Worm (Caenorhabditis elegans) whole organism, L3 larva: ENCODE measurements around the gene scyl-1.
A peak's percentile ranks its signal among the peaks of the same experiment; 100 is the strongest.

Source experiments
- R02D3.7 ChIP-seq: fragments of 150-350 bp; optimal IDR thresholded peaks from 2 replicates; lab custom pipeline; 2014; ENCODE audit warnings: missing biosample characterization, missing genetic modification characterization
- ZK546.5 ChIP-seq: sonication (generic microtip); optimal IDR thresholded peaks from 2 replicates; lab custom pipeline; 2017; ENCODE audit warnings: missing biosample characterization, missing genetic modification characterization
- aly-2 ChIP-seq: fragments of 150-350 bp; optimal IDR thresholded peaks from 2 replicates; lab custom pipeline; 2014; ENCODE audit warnings: missing biosample characterization, missing genetic modification characterization
- ama-1 ChIP-seq: fragments of 150-350 bp; optimal IDR thresholded peaks from 2 replicates; lab custom pipeline; 2018
- ceh-16 ChIP-seq: sonication (generic microtip); optimal IDR thresholded peaks from 2 replicates; lab custom pipeline; 2017; ENCODE audit warnings: missing biosample characterization, missing genetic modification characterization
- ceh-28 ChIP-seq: fragments of 150-350 bp; optimal IDR thresholded peaks from 2 replicates; lab custom pipeline; 2014; ENCODE audit warnings: missing biosample characterization, missing genetic modification reagents, missing genetic modification characterization
- ceh-82 ChIP-seq: fragments of 150-350 bp; optimal IDR thresholded peaks from 2 replicates; lab custom pipeline; 2014; ENCODE audit warnings: missing biosample characterization, missing genetic modification characterization
- ceh-9 ChIP-seq: sonication (generic microtip); optimal IDR thresholded peaks from 2 replicates; lab custom pipeline; 2018; ENCODE audit warnings: missing biosample characterization, missing genetic modification characterization
- daf-12 ChIP-seq: fragments of 150-350 bp; optimal IDR thresholded peaks from 2 replicates; lab custom pipeline; 2014; ENCODE audit warnings: missing biosample characterization, missing genetic modification reagents, missing genetic modification characterization
- egl-27 ChIP-seq: sonication (generic microtip); optimal IDR thresholded peaks from 4 replicates; lab custom pipeline; 2017; ENCODE audit warnings: missing biosample characterization, missing genetic modification reagents, missing genetic modification characterization
- egl-5 ChIP-seq: fragments of 150-350 bp; optimal IDR thresholded peaks from 2 replicates; lab custom pipeline; 2017; ENCODE audit warnings: missing biosample characterization, missing genetic modification reagents, missing genetic modification characterization, inconsistent platforms
- elt-1 ChIP-seq: fragments of 150-350 bp; optimal IDR thresholded peaks from 2 replicates; lab custom pipeline; 2014; ENCODE audit warnings: missing biosample characterization, missing genetic modification characterization
- elt-2 ChIP-seq: sonication (generic microtip); optimal IDR thresholded peaks from 2 replicates; lab custom pipeline; 2016; ENCODE audit warnings: missing genetic modification reagents, mild to moderate bottlenecking, missing genetic modification characterization, missing compliant biosample characterization
- elt-3 ChIP-seq, 3 experiments: fragments of 150-350 bp in 1 of 3; sonication (generic microtip) in 2 of 3; optimal IDR thresholded peaks; 2 replicates in 2 of 3; 4 replicates in 1 of 3; lab custom pipeline; 2014 to 2017; ENCODE audit warnings: missing biosample characterization in 3 of 3, missing genetic modification characterization in 3 of 3
- eor-1 ChIP-seq, 2 experiments: fragments of 150-350 bp; optimal IDR thresholded peaks; 2 replicates each; lab custom pipeline; 2014 to 2018; ENCODE audit warnings: missing biosample characterization in 2 of 2, missing genetic modification characterization in 2 of 2
- fkh-10 ChIP-seq: sonication (generic microtip); optimal IDR thresholded peaks from 2 replicates; lab custom pipeline; 2017; ENCODE audit warnings: missing biosample characterization, missing genetic modification reagents, missing genetic modification characterization
- fkh-2 ChIP-seq: fragments of 150-350 bp; optimal IDR thresholded peaks from 2 replicates; lab custom pipeline; 2014; ENCODE audit warnings: missing biosample characterization, missing genetic modification reagents, missing genetic modification characterization
- fos-1 ChIP-seq: fragments of 150-350 bp; optimal IDR thresholded peaks from 2 replicates; lab custom pipeline; 2014; ENCODE audit warnings: missing biosample characterization, missing genetic modification characterization
- hmg-11 ChIP-seq: sonication (generic microtip); optimal IDR thresholded peaks from 2 replicates; lab custom pipeline; 2016; ENCODE audit warnings: missing genetic modification characterization, missing compliant biosample characterization
- jun-1 ChIP-seq: fragments of 150-350 bp; optimal IDR thresholded peaks from 2 replicates; lab custom pipeline; 2014; ENCODE audit warnings: missing biosample characterization, missing genetic modification reagents, missing genetic modification characterization
- lin-15B ChIP-seq: fragments of 150-350 bp; optimal IDR thresholded peaks from 2 replicates; lab custom pipeline; 2014; ENCODE audit warnings: missing biosample characterization, missing genetic modification characterization
- lin-39 ChIP-seq: fragments of 150-350 bp; optimal IDR thresholded peaks from 2 replicates; lab custom pipeline; 2018; ENCODE audit warnings: missing biosample characterization, missing genetic modification reagents, missing genetic modification characterization
- lsy-12 ChIP-seq: sonication (generic microtip); optimal IDR thresholded peaks from 2 replicates; lab custom pipeline; 2016; ENCODE audit warnings: mild to moderate bottlenecking, missing genetic modification characterization, missing compliant biosample characterization
- mdl-1 ChIP-seq: fragments of 150-350 bp; optimal IDR thresholded peaks from 2 replicates; lab custom pipeline; 2014; ENCODE audit warnings: missing biosample characterization, missing genetic modification characterization
- mml-1 ChIP-seq: fragments of 150-350 bp; sonication (generic microtip); optimal IDR thresholded peaks from 3 replicates; lab custom pipeline; 2014; ENCODE audit warnings: missing biosample characterization, missing genetic modification characterization
- nfya-1 ChIP-seq: sonication (generic microtip); optimal IDR thresholded peaks from 2 replicates; lab custom pipeline; 2017; ENCODE audit warnings: missing genetic modification characterization, mild to moderate bottlenecking, missing compliant biosample characterization, antibody characterized with exemption, moderate library complexity; ENCODE audit not compliant: insufficient read depth
- nhr-11 ChIP-seq: fragments of 150-350 bp; optimal IDR thresholded peaks from 2 replicates; lab custom pipeline; 2014; ENCODE audit warnings: missing biosample characterization, missing genetic modification characterization
- nhr-12 ChIP-seq: fragments of 150-350 bp; optimal IDR thresholded peaks from 2 replicates; lab custom pipeline; 2014; ENCODE audit warnings: missing biosample characterization, missing genetic modification characterization
- nhr-23 ChIP-seq: fragments of 150-350 bp; optimal IDR thresholded peaks from 2 replicates; lab custom pipeline; 2014; ENCODE audit warnings: missing biosample characterization, missing genetic modification reagents, missing genetic modification characterization
- nhr-237 ChIP-seq: fragments of 150-350 bp; optimal IDR thresholded peaks from 2 replicates; lab custom pipeline; 2014; ENCODE audit warnings: missing biosample characterization, missing genetic modification characterization
- nhr-25 ChIP-seq: sonication (generic microtip); optimal IDR thresholded peaks from 2 replicates; lab custom pipeline; 2017; ENCODE audit warnings: missing biosample characterization, missing genetic modification characterization
- nhr-28 ChIP-seq: fragments of 150-350 bp; optimal IDR thresholded peaks from 2 replicates; lab custom pipeline; 2014; ENCODE audit warnings: missing biosample characterization, missing genetic modification characterization
- nhr-43 ChIP-seq: sonication (generic microtip); optimal IDR thresholded peaks from 2 replicates; lab custom pipeline; 2016; ENCODE audit warnings: mild to moderate bottlenecking, missing genetic modification characterization, missing compliant biosample characterization; ENCODE audit not compliant: poor library complexity, severe bottlenecking
- nhr-67 ChIP-seq: fragments of 150-350 bp; optimal IDR thresholded peaks from 2 replicates; lab custom pipeline; 2014; ENCODE audit warnings: missing biosample characterization, missing genetic modification characterization
- nhr-76 ChIP-seq: fragments of 150-350 bp; sonication (generic microtip); optimal IDR thresholded peaks from 5 replicates; lab custom pipeline; 2014; ENCODE audit warnings: missing biosample characterization, missing genetic modification characterization
- nhr-77 ChIP-seq: fragments of 150-350 bp; optimal IDR thresholded peaks from 2 replicates; lab custom pipeline; 2014; ENCODE audit warnings: missing biosample characterization, missing genetic modification characterization
- pha-4 ChIP-seq: fragments of 150-350 bp; optimal IDR thresholded peaks from 2 replicates; lab custom pipeline; 2014; ENCODE audit warnings: missing biosample characterization, missing genetic modification reagents, missing genetic modification characterization
- pqm-1 ChIP-seq: fragments of 150-350 bp; optimal IDR thresholded peaks from 2 replicates; lab custom pipeline; 2017; ENCODE audit warnings: missing biosample characterization, missing genetic modification characterization, inconsistent platforms
- sea-2 ChIP-seq: fragments of 150-350 bp; sonication (generic microtip); optimal IDR thresholded peaks from 4 replicates; lab custom pipeline; 2014; ENCODE audit warnings: missing biosample characterization, missing genetic modification reagents, missing genetic modification characterization
- skn-1 ChIP-seq: fragments of 150-350 bp; optimal IDR thresholded peaks from 2 replicates; lab custom pipeline; 2014; ENCODE audit warnings: missing biosample characterization, missing genetic modification characterization
- snpc-4 ChIP-seq: fragments of 150-350 bp; optimal IDR thresholded peaks from 2 replicates; lab custom pipeline; 2014; ENCODE audit warnings: missing biosample characterization, missing genetic modification characterization
- tbx-2 ChIP-seq: sonication (generic microtip); optimal IDR thresholded peaks from 2 replicates; lab custom pipeline; 2016; ENCODE audit warnings: mild to moderate bottlenecking, missing genetic modification characterization, missing compliant biosample characterization
- unc-39 ChIP-seq: sonication (generic microtip); optimal IDR thresholded peaks from 4 replicates; lab custom pipeline; 2017; ENCODE audit warnings: missing biosample characterization, missing genetic modification characterization
- unc-62 ChIP-seq: fragments of 150-350 bp; sonication (generic microtip); optimal IDR thresholded peaks from 4 replicates; lab custom pipeline; 2014; ENCODE audit warnings: missing biosample characterization, missing genetic modification reagents, missing genetic modification characterization
- zag-1 ChIP-seq: fragments of 150-350 bp; optimal IDR thresholded peaks from 2 replicates; lab custom pipeline; 2014; ENCODE audit warnings: missing biosample characterization, missing genetic modification characterization
- ztf-11 ChIP-seq: fragments of 150-350 bp; optimal IDR thresholded peaks from 2 replicates; lab custom pipeline; 2014; ENCODE audit warnings: missing biosample characterization, missing genetic modification characterization
- ztf-4 ChIP-seq: fragments of 150-350 bp; optimal IDR thresholded peaks from 2 replicates; lab custom pipeline; 2014; ENCODE audit warnings: missing biosample characterization, missing genetic modification characterization

The scyl-1 gene

ce11 chrV:13082442-13083126 lies 41.1 kb upstream of the scyl-1 start, which contains the start of gene C34B4.2:
Gene C34B4.2, plus strand, starts transcription at chrV:13083055.
- TF ChIP-seq fkh-2 (no peak), fos-1 (tag; lab: Kevin White, UChicago) (no peak), sea-2 (GFP tag; lab: Kevin White, UChicago) (no peak), nhr-11 (tag; lab: Kevin White, UChicago) (peak; percentile 63), ztf-11 (tag; lab: Kevin White, UChicago) (no peak), zag-1 (tag; lab: Kevin White, UChicago) (no peak), ceh-28 (no peak), jun-1 (peak; percentile 4), nhr-237 (tag; lab: Kevin White, UChicago) (no peak), ceh-82 (no peak), lsy-12 (tag; lab: Kevin White, UChicago) (peak; percentile 13), nhr-77 (tag; lab: Kevin White, UChicago) (no peak), ZK546.5 (tag; lab: Kevin White, UChicago) (no peak), daf-12 (no peak), nhr-28 (tag; lab: Kevin White, UChicago) (no peak), lin-39 (tag; lab: Kevin White, UChicago) (peak; percentile 77), unc-39 (tag; lab: Kevin White, UChicago) (no peak), unc-62 (no peak), skn-1 (tag; lab: Kevin White, UChicago) (no peak), elt-1 (tag; lab: Kevin White, UChicago) (peak; percentile 16), lin-15B (tag; lab: Kevin White, UChicago) (no peak), nhr-76 (tag; lab: Kevin White, UChicago) (no peak), nfya-1 (tag; lab: Kevin White, UChicago) (peak; percentile 60), R02D3.7 (tag; lab: Kevin White, UChicago) (no peak), nhr-23 (tag; lab: Kevin White, UChicago) (no peak), tbx-2 (tag; lab: Kevin White, UChicago) (peak; percentile 53), elt-2 (tag; lab: Kevin White, UChicago) (peak; percentile 88), pqm-1 (peak; percentile 27), eor-1 (tag; optimal IDR thresholded peaks at IDR 0.05; lab: Kevin White, UChicago) (no peak), nhr-43 (tag; lab: Kevin White, UChicago) (peak; percentile 5), egl-27 (tag; lab: Kevin White, UChicago) (no peak), pha-4 (tag; lab: Kevin White, UChicago) (peak; percentile 96), ztf-4 (tag; lab: Kevin White, UChicago) (no peak), snpc-4 (tag; lab: Kevin White, UChicago) (no peak), mml-1 (tag; lab: Kevin White, UChicago) (no peak), ama-1 (lab: Kevin White, UChicago) (peak; percentile 29), aly-2 (tag; lab: Kevin White, UChicago) (no peak), nhr-12 (tag; lab: Kevin White, UChicago) (no peak), nhr-25 (tag; lab: Kevin White, UChicago) (no peak), nhr-67 (tag; lab: Kevin White, UChicago) (no peak), egl-5 (no peak), elt-3 (tag; optimal IDR thresholded peaks at IDR 0.05; lab: Kevin White, UChicago) (no peak), hmg-11 (tag; lab: Kevin White, UChicago) (no peak), fkh-10 (GFP tag; lab: Kevin White, UChicago) (no peak), ceh-16 (tag; lab: Kevin White, UChicago) (no peak), ceh-9 (tag; lab: Kevin White, UChicago) (no peak), mdl-1 (tag; lab: Kevin White, UChicago) (no peak)
